Fruit fly (Drosophila melanogaster) whole organism, embryonic: ENCODE results near the gene GNBP2.
A peak's percentile ranks its signal among the peaks of the same experiment; 100 is the strongest.

Experiments used
- Bteb2 ChIP-seq: fragments of 200-800 bp; sonication (Bioruptor generic); optimal IDR thresholded peaks from 2 replicates; lab custom pipeline; 2016; ENCODE audit warnings: missing biosample characterization, missing genetic modification characterization
- CG10274 ChIP-seq: fragments of 200-800 bp; sonication (Bioruptor generic); optimal IDR thresholded peaks from 3 replicates; lab custom pipeline; 2017; ENCODE audit warnings: missing biosample characterization, mild to moderate bottlenecking, missing genetic modification characterization
- CG11723 ChIP-seq: fragments of 200-800 bp; sonication (Bioruptor generic); optimal IDR thresholded peaks from 2 replicates; lab custom pipeline; 2017; ENCODE audit warnings: missing biosample characterization, mild to moderate bottlenecking, missing genetic modification characterization
- CG13424 ChIP-seq: fragments of 200-800 bp; sonication (Bioruptor generic); optimal IDR thresholded peaks from 2 replicates; lab custom pipeline; 2019; ENCODE audit warnings: missing biosample characterization, mild to moderate bottlenecking, missing genetic modification characterization, moderate library complexity
- CG14710 ChIP-seq: fragments of 200-800 bp; sonication (Bioruptor generic); optimal IDR thresholded peaks from 3 replicates; lab custom pipeline; 2019; ENCODE audit warnings: missing biosample characterization, mild to moderate bottlenecking, missing genetic modification characterization, moderate library complexity
- CG14860 ChIP-seq: fragments of 200-800 bp; sonication (Bioruptor generic); IDR thresholded peaks from 3 replicates; pipeline ENCODE4 v1.3.6; 2022; ENCODE audit warnings: missing biosample characterization, missing genetic modification characterization; ENCODE audit not compliant: partially characterized antibody
- CG15601 ChIP-seq: fragments of 200-800 bp; sonication (Bioruptor generic); optimal IDR thresholded peaks from 3 replicates; lab custom pipeline; 2019; ENCODE audit warnings: missing biosample characterization, mild to moderate bottlenecking, missing genetic modification characterization, moderate library complexity
- CG18262 ChIP-seq: fragments of 200-800 bp; optimal IDR thresholded peaks from 3 replicates; lab custom pipeline; 2019; ENCODE audit warnings: missing biosample characterization, mild to moderate bottlenecking, missing genetic modification characterization, moderate library complexity
- CG1832 ChIP-seq: fragments of 200-800 bp; sonication (Bioruptor generic); optimal IDR thresholded peaks from 2 replicates; lab custom pipeline; 2017; ENCODE audit warnings: missing biosample characterization, mild to moderate bottlenecking, missing genetic modification characterization, inconsistent platforms
- CG32767 ChIP-seq: fragments of 200-800 bp; sonication (Bioruptor generic); IDR thresholded peaks from 2 replicates; pipeline ENCODE4 v1.3.6; 2022; ENCODE audit warnings: missing biosample characterization, missing genetic modification characterization
- CG43689 ChIP-seq: fragments of 200-800 bp; sonication (Bioruptor generic); IDR thresholded peaks from 2 replicates; pipeline ENCODE4 v1.3.6; 2022; ENCODE audit warnings: missing biosample characterization, missing genetic modification characterization
- CG4730 ChIP-seq: fragments of 200-800 bp; sonication (Bioruptor generic); IDR thresholded peaks from 2 replicates; pipeline ENCODE4 v1.3.6; 2022; ENCODE audit warnings: missing biosample characterization, missing genetic modification characterization
- CG6654 ChIP-seq: fragments of 200-800 bp; sonication (Bioruptor generic); optimal IDR thresholded peaks from 2 replicates; lab custom pipeline; 2017; ENCODE audit warnings: missing biosample characterization, mild to moderate bottlenecking, missing genetic modification characterization
- CG9437 ChIP-seq: fragments of 200-800 bp; sonication (Bioruptor generic); optimal IDR thresholded peaks from 2 replicates; lab custom pipeline; 2018; ENCODE audit warnings: missing biosample characterization, mild to moderate bottlenecking, missing genetic modification characterization
- Camta ChIP-seq: fragments of 200-800 bp; sonication (Bioruptor generic); optimal IDR thresholded peaks from 2 replicates; lab custom pipeline; 2016; ENCODE audit warnings: missing biosample characterization, missing genetic modification characterization
- Dek ChIP-seq: fragments of 200-800 bp; sonication (Bioruptor generic); optimal IDR thresholded peaks from 3 replicates; lab custom pipeline; 2019; ENCODE audit warnings: missing biosample characterization, mild to moderate bottlenecking, missing genetic modification characterization, moderate library complexity
- Dip3 ChIP-seq: fragments of 200-800 bp; sonication (Bioruptor generic); optimal IDR thresholded peaks from 3 replicates; lab custom pipeline; 2016; ENCODE audit warnings: missing biosample characterization, missing genetic modification characterization
- Elba2 ChIP-seq: fragments of 200-800 bp; sonication (Bioruptor generic); optimal IDR thresholded peaks from 3 replicates; lab custom pipeline; 2016; ENCODE audit warnings: missing biosample characterization, missing genetic modification characterization
- Gug ChIP-seq: fragments of 200-800 bp; sonication (Bioruptor generic); IDR thresholded peaks from 4 replicates; pipeline ENCODE4 v1.3.6; 2022; ENCODE audit warnings: missing biosample characterization, missing genetic modification characterization
- HLH3B ChIP-seq: fragments of 200-800 bp; sonication (Bioruptor generic); IDR thresholded peaks from 2 replicates; pipeline ENCODE4 v1.3.6; 2022; ENCODE audit warnings: missing biosample characterization, missing genetic modification characterization
- Hey ChIP-seq: fragments of 200-800 bp; sonication (Bioruptor generic); optimal IDR thresholded peaks from 3 replicates; lab custom pipeline; 2018; ENCODE audit warnings: missing biosample characterization, mild to moderate bottlenecking, missing genetic modification characterization
- HmgD ChIP-seq: fragments of 200-800 bp; sonication (Bioruptor generic); optimal IDR thresholded peaks from 3 replicates; lab custom pipeline; 2016; ENCODE audit warnings: missing biosample characterization, missing genetic modification characterization
- Nf-YA ChIP-seq: fragments of 200-800 bp; sonication (Bioruptor generic); IDR thresholded peaks from 2 replicates; pipeline ENCODE4 v1.3.6; 2022; ENCODE audit warnings: missing biosample characterization, missing genetic modification characterization
- PHDP ChIP-seq: fragments of 200-800 bp; sonication (Bioruptor generic); optimal IDR thresholded peaks from 3 replicates; lab custom pipeline; 2018; ENCODE audit warnings: missing biosample characterization, mild to moderate bottlenecking, missing genetic modification characterization, moderate library complexity
- Poxn ChIP-seq: fragments of 200-800 bp; sonication (Bioruptor generic); IDR thresholded peaks from 2 replicates; pipeline ENCODE4 v1.3.6; 2022; ENCODE audit warnings: missing biosample characterization, missing genetic modification characterization
- Rfx ChIP-seq: fragments of 200-800 bp; sonication (Bioruptor generic); IDR thresholded peaks from 2 replicates; pipeline ENCODE4 v1.3.6; 2022; ENCODE audit warnings: missing biosample characterization, missing genetic modification characterization
- Rx ChIP-seq: fragments of 200-800 bp; sonication (Bioruptor generic); IDR thresholded peaks from 2 replicates; pipeline ENCODE4 v1.3.6; 2022; ENCODE audit warnings: missing biosample characterization, missing genetic modification characterization
- ac ChIP-seq: fragments of 200-800 bp; sonication (Bioruptor generic); optimal IDR thresholded peaks from 3 replicates; lab custom pipeline; 2017; ENCODE audit warnings: missing biosample characterization, mild to moderate bottlenecking, missing genetic modification characterization
- ash1 ChIP-seq: fragments of 200-800 bp; sonication (Bioruptor generic); optimal IDR thresholded peaks from 2 replicates; lab custom pipeline; 2018; ENCODE audit warnings: missing biosample characterization, mild to moderate bottlenecking, missing genetic modification characterization
- bcd ChIP-seq: fragments of 200-800 bp; sonication (Bioruptor generic); optimal IDR thresholded peaks from 2 replicates; lab custom pipeline; 2017; ENCODE audit warnings: missing biosample characterization, mild to moderate bottlenecking, missing genetic modification characterization
- bigmax ChIP-seq: fragments of 200-800 bp; sonication (Bioruptor generic); optimal IDR thresholded peaks from 2 replicates; lab custom pipeline; 2018; ENCODE audit warnings: missing biosample characterization, mild to moderate bottlenecking, missing genetic modification characterization
- bowl ChIP-seq: fragments of 200-800 bp; sonication (Bioruptor generic); IDR thresholded peaks from 2 replicates; pipeline ENCODE4 v1.3.6; 2022; ENCODE audit warnings: missing biosample characterization, missing genetic modification characterization
- cas ChIP-seq: fragments of 200-800 bp; sonication (Bioruptor generic); IDR thresholded peaks from 2 replicates; pipeline ENCODE4 v1.3.6; 2022; ENCODE audit warnings: missing biosample characterization, missing genetic modification characterization
- chm ChIP-seq: fragments of 200-800 bp; sonication (Bioruptor generic); IDR thresholded peaks from 2 replicates; pipeline ENCODE4 v1.3.6; 2022; ENCODE audit warnings: missing biosample characterization, missing genetic modification characterization
- ci ChIP-seq: fragments of 200-800 bp; sonication (Bioruptor generic); IDR thresholded peaks from 3 replicates; pipeline ENCODE4 v1.3.6; 2022; ENCODE audit warnings: missing biosample characterization, missing genetic modification characterization
- disco-r ChIP-seq: fragments of 200-800 bp; sonication (Bioruptor generic); optimal IDR thresholded peaks from 2 replicates; lab custom pipeline; 2016; ENCODE audit warnings: missing biosample characterization, missing genetic modification characterization
- dmrt11E ChIP-seq: fragments of 200-800 bp; sonication (Bioruptor generic); optimal IDR thresholded peaks from 3 replicates; lab custom pipeline; 2018; ENCODE audit warnings: missing biosample characterization, mild to moderate bottlenecking, missing genetic modification characterization, moderate library complexity
- esg ChIP-seq: fragments of 200-800 bp; sonication (Bioruptor generic); conservative IDR thresholded peaks from 2 replicates; pipeline ENCODE4 v1.3.6; 2022; ENCODE audit warnings: missing biosample characterization, missing genetic modification characterization
- fd102C ChIP-seq: fragments of 200-800 bp; sonication (Bioruptor generic); optimal IDR thresholded peaks from 2 replicates; lab custom pipeline; 2018; ENCODE audit warnings: missing biosample characterization, mild to moderate bottlenecking, missing genetic modification characterization, moderate library complexity
- fu2 ChIP-seq: fragments of 200-800 bp; sonication (Bioruptor generic); optimal IDR thresholded peaks from 2 replicates; lab custom pipeline; 2016; ENCODE audit warnings: missing biosample characterization, missing genetic modification characterization
- gt ChIP-seq: fragments of 200-800 bp; sonication (Bioruptor generic); IDR thresholded peaks from 2 replicates; pipeline ENCODE4 v1.3.6; 2022; ENCODE audit warnings: missing biosample characterization, missing genetic modification characterization
- lab ChIP-seq: fragments of 200-800 bp; sonication (Bioruptor generic); optimal IDR thresholded peaks from 3 replicates; lab custom pipeline; 2017; ENCODE audit warnings: missing biosample characterization, missing genetic modification characterization, mild to moderate bottlenecking, moderate library complexity, missing genetic modification reagents
- nerfin-1 ChIP-seq: fragments of 200-800 bp; sonication (Bioruptor generic); optimal IDR thresholded peaks from 3 replicates; lab custom pipeline; 2019; ENCODE audit warnings: missing biosample characterization, mild to moderate bottlenecking, missing genetic modification characterization, moderate library complexity
- nerfin-2 ChIP-seq: fragments of 200-800 bp; sonication (Bioruptor generic); IDR thresholded peaks from 2 replicates; pipeline ENCODE4 v1.3.6; 2022; ENCODE audit warnings: missing biosample characterization, missing genetic modification characterization; ENCODE audit not compliant: partially characterized antibody
- ranshi ChIP-seq: fragments of 200-800 bp; sonication (Bioruptor generic); IDR thresholded peaks from 2 replicates; pipeline ENCODE4 v1.3.6; 2022; ENCODE audit warnings: missing biosample characterization, missing genetic modification characterization
- sima ChIP-seq: fragments of 200-800 bp; sonication (Bioruptor generic); optimal IDR thresholded peaks from 2 replicates; lab custom pipeline; 2016; ENCODE audit warnings: missing biosample characterization, missing genetic modification characterization
- ssp ChIP-seq: fragments of 200-800 bp; sonication (Bioruptor generic); IDR thresholded peaks from 2 replicates; pipeline ENCODE4 v1.3.6; 2022; ENCODE audit warnings: missing biosample characterization, missing genetic modification characterization
- stc ChIP-seq: fragments of 200-800 bp; sonication (Bioruptor generic); IDR thresholded peaks from 2 replicates; pipeline ENCODE4 v1.3.6; 2022; ENCODE audit warnings: missing biosample characterization, missing genetic modification characterization
- unc-4 ChIP-seq: fragments of 200-800 bp; sonication (Bioruptor generic); IDR thresholded peaks from 2 replicates; pipeline ENCODE4 v1.3.6; 2022; ENCODE audit warnings: missing biosample characterization, missing genetic modification characterization; ENCODE audit not compliant: partially characterized antibody

Gene GNBP2

DNA sequence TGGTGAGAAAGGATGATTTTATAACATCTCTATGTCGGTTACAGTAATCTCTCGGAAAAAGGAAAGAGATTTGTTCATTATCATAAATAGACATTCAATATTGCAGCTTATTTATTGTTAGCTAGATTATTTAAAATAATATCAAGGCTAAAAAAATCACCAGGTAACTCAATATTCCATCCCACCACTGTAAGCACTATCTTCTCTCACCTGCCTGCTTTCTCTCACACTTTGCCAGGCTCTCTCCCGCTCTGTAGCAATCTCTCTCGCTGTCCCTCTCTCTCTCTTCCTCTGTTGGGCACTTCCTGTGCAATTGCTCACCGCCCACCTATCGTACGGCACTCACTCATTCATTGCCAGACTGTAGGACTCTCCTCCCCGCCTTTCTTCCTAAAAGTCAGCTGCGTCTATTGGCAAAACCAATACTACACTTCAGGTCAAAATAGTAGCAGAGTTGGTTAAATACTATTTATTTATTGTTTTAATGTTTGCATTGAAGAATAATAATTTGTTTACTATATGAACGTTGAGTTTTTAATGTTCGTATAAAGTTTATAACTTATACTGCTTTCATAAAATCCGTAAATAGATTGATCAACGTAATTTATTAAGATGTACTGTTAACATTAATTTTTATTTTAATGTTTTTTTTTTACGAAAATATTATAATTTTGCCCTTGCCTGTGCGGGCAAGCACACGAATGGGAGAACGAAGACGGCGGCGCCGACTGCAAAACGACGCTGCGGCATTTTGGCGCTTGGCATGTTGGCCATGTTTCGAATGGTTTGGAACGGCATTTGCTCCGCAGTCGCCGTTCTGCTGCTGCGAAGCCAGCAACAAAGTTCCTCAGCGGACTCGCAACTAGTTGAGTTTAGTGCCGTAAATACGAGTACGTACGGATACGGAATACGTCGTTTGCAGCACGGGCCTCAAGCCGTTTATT, 34.4 kb downstream of the GNBP2 start:
- TF ChIP-seq Rx (GFP tag; lab: Robert Waterston, UW) (peak; percentile 96), Hey (tag; lab: Kevin White, UChicago) (peak; percentile 74), Dip3 (peak; percentile 92), CG9437 (GFP tag; lab: Kevin White, UChicago) (peak; percentile 87), CG15601 (peak; percentile 67), CG11723 (GFP tag; lab: Kevin White, UChicago) (peak; percentile 72), lab (GFP tag; lab: Kevin White, UChicago) (peak; percentile 97), Gug (GFP tag; lab: Robert Waterston, UW) (peak; percentile 95), CG4730 (GFP tag; lab: Robert Waterston, UW) (peak; percentile 97), nerfin-1 (tag; lab: Kevin White, UChicago) (peak; percentile 80), HmgD (GFP tag; lab: Kevin White, UChicago) (peak; percentile 82), PHDP (peak; percentile 94), Bteb2 (GFP tag; lab: Kevin White, UChicago) (peak; percentile 96), gt (peak; percentile 88), CG1832 (no peak), CG10274 (GFP tag; lab: Kevin White, UChicago) (peak; percentile 68), ranshi (GFP tag; lab: Robert Waterston, UW) (peak; percentile 99), sima (GFP tag; lab: Kevin White, UChicago) (peak; percentile 88), disco-r (GFP tag; lab: Kevin White, UChicago) (peak; percentile 40), CG18262 (peak; percentile 71), CG32767 (peak; percentile 91), bowl (GFP tag; lab: Robert Waterston, UW) (peak; percentile 91), HLH3B (GFP tag; lab: Robert Waterston, UW) (peak; percentile 98), nerfin-2 (GFP tag; lab: Robert Waterston, UW) (no peak), Camta (peak; percentile 93), bcd (GFP tag; lab: Kevin White, UChicago) (peak; percentile 92), ash1 (GFP tag; lab: Kevin White, UChicago) (peak; percentile 80), CG13424 (tag; lab: Kevin White, UChicago) (peak; percentile 96), ci (GFP tag; lab: Robert Waterston, UW) (peak; percentile 98), unc-4 (GFP tag; lab: Robert Waterston, UW) (no peak), fd102C (GFP tag; lab: Kevin White, UChicago) (no peak), bigmax (no peak), ssp (peak; percentile 90), ac (GFP tag; lab: Kevin White, UChicago) (peak; percentile 53), stc (GFP tag; lab: Robert Waterston, UW) (peak; percentile 97), Rfx (GFP tag; lab: Robert Waterston, UW) (peak; percentile 99), fu2 (GFP tag; lab: Kevin White, UChicago) (peak; percentile 95), Elba2 (GFP tag; lab: Kevin White, UChicago) (no peak), CG43689 (peak; percentile 91), Poxn (GFP tag; lab: Robert Waterston, UW) (peak; percentile 82), cas (GFP tag; lab: Robert Waterston, UW) (peak; percentile 96), esg (GFP tag; lab: Robert Waterston, UW) (peak; percentile 95), CG6654 (peak; percentile 75), Nf-YA (peak; percentile 97), Dek (tag; lab: Kevin White, UChicago) (peak; percentile 90), CG14710 (peak; percentile 78), dmrt11E (tag; lab: Kevin White, UChicago) (peak; percentile 61), CG14860 (GFP tag; lab: Robert Waterston, UW) (no peak), chm (GFP tag; lab: Robert Waterston, UW) (peak; percentile 97; the same call in 1 of the 2 replicates)
